Worm (Caenorhabditis elegans) whole organism, late embryonic: ENCODE data around the gene C13C4.6.
A peak's percentile ranks its signal among the peaks of the same experiment; 100 is the strongest.

Experiments
- C08G9.2 ChIP-seq: sonication (generic microtip); optimal IDR thresholded peaks from 2 replicates; lab custom pipeline; 2016; ENCODE audit warnings: mild to moderate bottlenecking, missing genetic modification characterization, moderate library complexity, missing compliant biosample characterization
- C38D4.7 ChIP-seq: fragments of 200-800 bp; sonication (Bioruptor generic); optimal IDR thresholded peaks from 2 replicates; lab custom pipeline; 2018; ENCODE audit warnings: mild to moderate bottlenecking, missing genetic modification characterization, moderate library complexity, missing compliant biosample characterization
- F13H6.1 ChIP-seq: sonication (generic microtip); optimal IDR thresholded peaks from 2 replicates; lab custom pipeline; 2016; ENCODE audit warnings: missing genetic modification characterization, missing compliant biosample characterization
- K09A11.1 ChIP-seq: sonication (generic microtip); optimal IDR thresholded peaks from 2 replicates; lab custom pipeline; 2017; ENCODE audit warnings: antibody characterized with exemption, mild to moderate bottlenecking, missing genetic modification characterization, missing compliant biosample characterization; ENCODE audit not compliant: insufficient read depth
- T23F11.4 ChIP-seq: fragments of 200-800 bp; sonication (Bioruptor generic); optimal IDR thresholded peaks from 2 replicates; lab custom pipeline; 2018; ENCODE audit warnings: mild to moderate bottlenecking, missing genetic modification characterization, missing compliant biosample characterization
- ama-1 ChIP-seq: fragments of 150-350 bp; optimal IDR thresholded peaks from 2 replicates; lab custom pipeline; 2014
- ceh-14 ChIP-seq: sonication (generic microtip); optimal IDR thresholded peaks from 2 replicates; lab custom pipeline; 2016; ENCODE audit warnings: missing genotype, missing genetic modification characterization, missing compliant biosample characterization
- ceh-18 ChIP-seq: sonication (generic microtip); optimal IDR thresholded peaks from 2 replicates; lab custom pipeline; 2016; ENCODE audit warnings: missing genetic modification characterization, missing compliant biosample characterization
- ceh-2 ChIP-seq: sonication (generic microtip); optimal IDR thresholded peaks from 2 replicates; lab custom pipeline; 2016; ENCODE audit warnings: missing genotype, missing genetic modification characterization, missing compliant biosample characterization
- ceh-30 ChIP-seq: fragments of 150-350 bp; optimal IDR thresholded peaks from 2 replicates; lab custom pipeline; 2014; ENCODE audit warnings: missing biosample characterization, missing genetic modification characterization
- ceh-34 ChIP-seq: sonication (generic microtip); optimal IDR thresholded peaks from 2 replicates; lab custom pipeline; 2016; ENCODE audit warnings: mild to moderate bottlenecking, missing genetic modification characterization, missing compliant biosample characterization
- ceh-48 ChIP-seq: sonication (generic microtip); optimal IDR thresholded peaks from 2 replicates; lab custom pipeline; 2016; ENCODE audit warnings: missing genetic modification characterization, inconsistent platforms, missing compliant biosample characterization
- ceh-6 ChIP-seq: fragments of 200-800 bp; sonication (Bioruptor generic); optimal IDR thresholded peaks from 2 replicates; lab custom pipeline; 2018; ENCODE audit warnings: mild to moderate bottlenecking, missing genetic modification characterization, missing compliant biosample characterization
- ceh-9 ChIP-seq: sonication (generic microtip); optimal IDR thresholded peaks from 2 replicates; lab custom pipeline; 2016; ENCODE audit warnings: mild to moderate bottlenecking, missing genetic modification characterization, inconsistent platforms, missing compliant biosample characterization
- che-1 ChIP-seq: sonication (generic microtip); optimal IDR thresholded peaks from 2 replicates; lab custom pipeline; 2016; ENCODE audit warnings: mild to moderate bottlenecking, missing genetic modification characterization, missing compliant biosample characterization
- dve-1 ChIP-seq: sonication (generic microtip); optimal IDR thresholded peaks from 2 replicates; lab custom pipeline; 2017; ENCODE audit warnings: antibody characterized with exemption, mild to moderate bottlenecking, missing genetic modification characterization, missing compliant biosample characterization
- elt-4 ChIP-seq: sonication (generic microtip); optimal IDR thresholded peaks from 2 replicates; lab custom pipeline; 2016; ENCODE audit warnings: missing genetic modification characterization, missing compliant biosample characterization
- fkh-10 ChIP-seq: fragments of 150-350 bp; optimal IDR thresholded peaks from 2 replicates; lab custom pipeline; 2014; ENCODE audit warnings: missing biosample characterization, missing genetic modification reagents, missing genetic modification characterization
- fkh-6 ChIP-seq: sonication (generic microtip); optimal IDR thresholded peaks from 2 replicates; lab custom pipeline; 2016; ENCODE audit warnings: missing genetic modification characterization, missing compliant biosample characterization
- gmeb-2 ChIP-seq: sonication (generic microtip); optimal IDR thresholded peaks from 2 replicates; lab custom pipeline; 2016; ENCODE audit warnings: missing genetic modification characterization, inconsistent platforms, missing compliant biosample characterization
- hlh-13 ChIP-seq: fragments of 200-800 bp; sonication (Bioruptor generic); optimal IDR thresholded peaks from 2 replicates; lab custom pipeline; 2018; ENCODE audit warnings: mild to moderate bottlenecking, missing genetic modification characterization, missing compliant biosample characterization
- hlh-15 ChIP-seq: sonication (generic microtip); optimal IDR thresholded peaks from 2 replicates; lab custom pipeline; 2016; ENCODE audit warnings: missing genetic modification characterization, missing compliant biosample characterization
- hlh-30 ChIP-seq: sonication (generic microtip); optimal IDR thresholded peaks from 2 replicates; lab custom pipeline; 2017; ENCODE audit warnings: antibody characterized with exemption, missing genetic modification characterization, missing compliant biosample characterization; ENCODE audit not compliant: insufficient read depth
- hlh-8 ChIP-seq: sonication (generic microtip); optimal IDR thresholded peaks from 2 replicates; lab custom pipeline; 2016; ENCODE audit warnings: missing genotype, missing genetic modification characterization, missing compliant biosample characterization
- lim-6 ChIP-seq: sonication (generic microtip); optimal IDR thresholded peaks from 2 replicates; lab custom pipeline; 2016; ENCODE audit warnings: missing genetic modification characterization, missing compliant biosample characterization
- madf-2 ChIP-seq: sonication (generic microtip); optimal IDR thresholded peaks from 2 replicates; lab custom pipeline; 2017; ENCODE audit warnings: missing genetic modification characterization, missing compliant biosample characterization
- mec-3 ChIP-seq: sonication (generic microtip); optimal IDR thresholded peaks from 2 replicates; lab custom pipeline; 2016; ENCODE audit warnings: borderline replicate concordance, missing genetic modification characterization, missing compliant biosample characterization
- pag-3 ChIP-seq: sonication (generic microtip); optimal IDR thresholded peaks from 2 replicates; lab custom pipeline; 2016; ENCODE audit warnings: missing compliant biosample characterization, missing genetic modification characterization, borderline replicate concordance
- pat-9 ChIP-seq: fragments of 200-800 bp; sonication (Bioruptor generic); optimal IDR thresholded peaks from 2 replicates; lab custom pipeline; 2018; ENCODE audit warnings: mild to moderate bottlenecking, missing genetic modification characterization, moderate library complexity, missing compliant biosample characterization
- pha-2 ChIP-seq: sonication (generic microtip); optimal IDR thresholded peaks from 2 replicates; lab custom pipeline; 2017; ENCODE audit warnings: mild to moderate bottlenecking, missing genetic modification characterization, missing compliant biosample characterization
- pha-4 ChIP-seq: fragments of 150-350 bp; optimal IDR thresholded peaks from 2 replicates; lab custom pipeline; 2018; ENCODE audit warnings: missing biosample characterization, missing genetic modification reagents, missing genetic modification characterization
- pros-1 ChIP-seq: fragments of 150-350 bp; optimal IDR thresholded peaks from 2 replicates; lab custom pipeline; 2014; ENCODE audit warnings: missing biosample characterization, missing genetic modification reagents, missing genetic modification characterization
- rnt-1 ChIP-seq: sonication (generic microtip); optimal IDR thresholded peaks from 2 replicates; lab custom pipeline; 2016; ENCODE audit warnings: missing genetic modification characterization, missing compliant biosample characterization
- sdc-2 ChIP-seq: sonication (generic microtip); optimal IDR thresholded peaks from 2 replicates; lab custom pipeline; 2016; ENCODE audit warnings: missing genotype, missing genetic modification characterization, missing compliant biosample characterization
- sox-2 ChIP-seq: fragments of 200-800 bp; sonication (Bioruptor generic); IDR thresholded peaks from 2 replicates; pipeline ENCODE4 v1.3.6; 2022; ENCODE audit warnings: missing genetic modification reagents, missing genetic modification characterization, missing compliant biosample characterization
- sox-4 ChIP-seq: sonication (generic microtip); optimal IDR thresholded peaks from 2 replicates; lab custom pipeline; 2017; ENCODE audit warnings: mild to moderate bottlenecking, missing genetic modification characterization, inconsistent platforms, missing compliant biosample characterization
- syd-9 ChIP-seq: sonication (generic microtip); optimal IDR thresholded peaks from 2 replicates; lab custom pipeline; 2016; ENCODE audit warnings: mild to moderate bottlenecking, missing genetic modification characterization, moderate library complexity, missing compliant biosample characterization
- unc-3 ChIP-seq, 2 experiments: fragments of 200-800 bp in 1 of 2; sonication (Bioruptor generic) in 1 of 2; sonication (generic microtip) in 1 of 2; conservative IDR thresholded peaks in 1 of 2; optimal IDR thresholded peaks in 1 of 2; 2 replicates each; pipeline versions ENCODE4 v1.3.6 to Lab custom; 2016 to 2022; ENCODE audit warnings: missing compliant biosample characterization in 2 of 2, missing genetic modification characterization in 2 of 2, missing genetic modification reagents in 1 of 2
- unc-42 ChIP-seq: sonication (generic microtip); optimal IDR thresholded peaks from 2 replicates; lab custom pipeline; 2016; ENCODE audit warnings: missing genotype, missing genetic modification characterization, missing compliant biosample characterization
- unc-55 ChIP-seq: sonication (generic microtip); optimal IDR thresholded peaks from 2 replicates; lab custom pipeline; 2017; ENCODE audit warnings: missing biosample characterization, missing genetic modification reagents, missing genetic modification characterization

Gene C13C4.6

ce11 chrV:12154554-12154953 is 33.2 kb downstream of the C13C4.6 start, which contains the start of gene C27A7.9:
C27A7.9 (minus strand) TSS chrV:12154654.
- TF ChIP-seq unc-55: no peak
- no peak for TF ChIP-seq lim-6 (tag; lab: Kevin White, UChicago)
- TF ChIP-seq C08G9.2 (tag; lab: Kevin White, UChicago): no peak
- TF ChIP-seq ceh-14: no peak
- no peak for TF ChIP-seq che-1 (tag; lab: Kevin White, UChicago)
- TF ChIP-seq elt-4 (tag; lab: Kevin White, UChicago): no peak
- TF ChIP-seq hlh-8 (tag; lab: Kevin White, UChicago): no peak
- TF ChIP-seq ceh-30 (tag; lab: Kevin White, UChicago): no peak
- TF ChIP-seq unc-42 (tag; lab: Kevin White, UChicago): no peak
- TF ChIP-seq hlh-30 (tag; lab: Kevin White, UChicago): no peak
- TF ChIP-seq dve-1: no peak
- TF ChIP-seq sdc-2 (tag; lab: Kevin White, UChicago): no peak
- no peak for TF ChIP-seq fkh-6 (tag; lab: Kevin White, UChicago)
- no peak for TF ChIP-seq C38D4.7 (GFP tag; lab: Kevin White, UChicago)
- TF ChIP-seq unc-3 (GFP tag; conservative IDR thresholded peaks at IDR 0.05; lab: Robert Waterston, UW): no peak
- TF ChIP-seq unc-3 (tag; optimal IDR thresholded peaks at IDR 0.05; lab: Kevin White, UChicago): no peak
- TF ChIP-seq pros-1 (tag; lab: Kevin White, UChicago): no peak
- TF ChIP-seq K09A11.1 (tag; lab: Kevin White, UChicago): no peak
- no peak for TF ChIP-seq pat-9
- no peak for TF ChIP-seq syd-9 (tag; lab: Kevin White, UChicago)

ce11 chrV:12158377-12158776 is 37.0 kb downstream of the C13C4.6 start:
- TF ChIP-seq unc-42 (tag; lab: Kevin White, UChicago): peak; percentile 6
- no peak for TF ChIP-seq ceh-9

ce11 chrV:12159975-12160374 is 38.6 kb downstream of the C13C4.6 start:
- TF ChIP-seq hlh-8 (tag; lab: Kevin White, UChicago) (no peak), mec-3 (no peak), F13H6.1 (tag; lab: Kevin White, UChicago) (no peak), che-1 (tag; lab: Kevin White, UChicago) (no peak), ceh-18 (tag; lab: Kevin White, UChicago) (no peak), sox-2 (GFP tag; lab: Robert Waterston, UW) (no peak), gmeb-2 (no peak), hlh-13 (GFP tag; lab: Kevin White, UChicago) (no peak), fkh-10 (no peak), pha-4 (no peak), pag-3 (tag; lab: Kevin White, UChicago) (no peak), hlh-15 (tag; lab: Kevin White, UChicago) (no peak), ceh-6 (GFP tag; lab: Kevin White, UChicago) (no peak), rnt-1 (tag; lab: Kevin White, UChicago) (no peak), sox-4 (tag; lab: Kevin White, UChicago) (no peak), ceh-30 (tag; lab: Kevin White, UChicago) (no peak)
- TF ChIP-seq, all 69 proteins: peak for 0

ce11 chrV:12161157-12161556 is 39.8 kb downstream of the C13C4.6 start:
- TF ChIP-seq ceh-48 (no peak), madf-2 (tag; lab: Kevin White, UChicago) (no peak), T23F11.4 (GFP tag; lab: Kevin White, UChicago) (no peak), ceh-30 (tag; lab: Kevin White, UChicago) (no peak), pha-2 (no peak), ceh-34 (tag; lab: Kevin White, UChicago) (no peak), ceh-2 (tag; lab: Kevin White, UChicago) (no peak), ama-1 (lab: Kevin White, UChicago) (no peak), C08G9.2 (tag; lab: Kevin White, UChicago) (no peak)
